Worm (Caenorhabditis elegans) whole organism, L2 larva: ENCODE data around the gene dpy-6.

Experiments used
- egl-27 ChIP-seq: sonication (generic microtip); optimal IDR thresholded peaks from 3 replicates; lab custom pipeline; 2017; ENCODE audit warnings: missing biosample characterization, missing genetic modification reagents, missing genetic modification characterization
- sma-3 ChIP-seq: sonication (generic microtip); optimal IDR thresholded peaks from 2 replicates; lab custom pipeline; 2016; ENCODE audit warnings: missing genetic modification reagents, missing genetic modification characterization, missing compliant biosample characterization

ce11 chrX:8483951-8484350, 28.5 kb upstream of the dpy-6 start:
- TF ChIP-seq sma-3 (GFP tag; lab: Kevin White, UChicago): no peak
- TF ChIP-seq egl-27 (tag; lab: Kevin White, UChicago): no peak
